Fruit fly (Drosophila melanogaster) whole organism, embryonic: Measurements from ENCODE around the gene Gclc.

Experiments
- CG1832 ChIP-seq: fragments of 200-800 bp; sonication (Bioruptor generic); optimal IDR thresholded peaks from 2 replicates; lab custom pipeline; 2017; ENCODE audit warnings: missing biosample characterization, mild to moderate bottlenecking, missing genetic modification characterization, inconsistent platforms
- CG6765 ChIP-seq: fragments of 200-800 bp; sonication (Bioruptor generic); optimal IDR thresholded peaks from 3 replicates; lab custom pipeline; 2017; ENCODE audit warnings: missing biosample characterization, mild to moderate bottlenecking, missing genetic modification characterization
- h ChIP-seq: fragments of >200 bp; optimal IDR thresholded peaks from 2 replicates; lab custom pipeline; 2017
- pan ChIP-seq, 4 experiments: fragments of >200 bp in 3 of 4; fragments of 200-800 bp in 1 of 4; sonication (Bioruptor generic) in 1 of 4; optimal IDR thresholded peaks in 3 of 4; IDR thresholded peaks in 1 of 4; 2 replicates each; pipeline versions ENCODE4 v1.3.6 to Lab custom; 2017 to 2022; ENCODE audit warnings: missing biosample characterization in 2 of 4, missing genetic modification characterization in 2 of 4, mixed read lengths in 1 of 4

DNA sequence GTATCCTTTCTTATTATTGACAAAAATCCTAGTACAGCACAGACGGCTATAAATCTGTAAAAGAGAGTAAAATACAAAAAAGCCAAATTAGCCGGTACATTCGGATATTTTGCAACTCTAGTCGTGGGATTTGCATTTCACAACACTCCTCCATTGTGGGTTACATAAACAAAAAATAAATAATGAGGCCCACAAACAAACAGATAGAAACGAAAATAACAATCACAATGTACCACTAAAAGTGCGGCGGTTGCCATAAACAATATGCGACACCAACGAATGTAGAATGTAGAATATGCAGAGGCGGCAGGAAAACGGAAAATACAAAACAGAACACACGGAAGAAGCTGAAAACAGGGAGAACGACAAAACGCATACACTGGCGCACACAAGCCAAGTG lies 59.9 kb downstream of the Gclc start:
- TF ChIP-seq CG1832 (GFP tag; lab: Kevin White, UChicago) (no peak), pan (optimal IDR thresholded peaks at IDR 0.05; lab: Kevin White, UChicago) (no peak), pan (GFP tag; optimal IDR thresholded peaks at IDR 0.05 in 1 of 2, IDR thresholded peaks at IDR 0.05 in 1 of 2) (no peak), CG6765 (GFP tag; lab: Kevin White, UChicago) (no peak), h (lab: Kevin White, UChicago) (no peak)
